Fruit fly (Drosophila melanogaster): Measurements from ENCODE around the gene CG31709.

Gene CG31709

dm6 chr2L:9576269-9576933 is 3.0 kb downstream of the CG31709 start, which contains the start of gene Mtpalpha (continued):
- TF ChIP-seq CG14860 (GFP tag; IDR thresholded peaks at IDR 0.05; ENCODE audit: partially characterized antibody) = no peak
- peak; percentile 62; the same call in 1 of the 2 replicates for TF ChIP-seq NFAT (GFP tag; IDR thresholded peaks at IDR 0.05)
- no peak for TF ChIP-seq gce (GFP tag; IDR thresholded peaks at IDR 0.05)
- no peak for TF ChIP-seq CG12071 (GFP tag; optimal IDR thresholded peaks at IDR 0.05)
- TF ChIP-seq CG32532 (GFP tag; IDR thresholded peaks at IDR 0.05) = peak; percentile 71
- TF ChIP-seq vnd (GFP tag; IDR thresholded peaks at IDR 0.05; ENCODE audit: partially characterized antibody) = no peak
- TF ChIP-seq Ravus (GFP tag; IDR thresholded peaks at IDR 0.05) = no peak
- TF ChIP-seq ase (GFP tag; IDR thresholded peaks at IDR 0.05) = 0 out of 3 replicates have a peak, but pooled peaks have one; percentile 22
- peak; percentile 9 for TF ChIP-seq zfh2 (GFP tag; optimal IDR thresholded peaks at IDR 0.05)
- no peak for TF ChIP-seq otp (GFP tag; IDR thresholded peaks at IDR 0.05)
- no peak for TF ChIP-seq Hmx (GFP tag; optimal IDR thresholded peaks at IDR 0.05)
- TF ChIP-seq CG18476 (GFP tag; optimal IDR thresholded peaks at IDR 0.05) = no peak
- TF ChIP-seq fu2 (GFP tag; optimal IDR thresholded peaks at IDR 0.05) = no peak
- TF ChIP-seq CG5180 (GFP tag; optimal IDR thresholded peaks at IDR 0.05) = no peak
- TF ChIP-seq Kr (GFP tag; optimal IDR thresholded peaks at IDR 0.05) = no peak
- no peak for TF ChIP-seq CG1529 (GFP tag; optimal IDR thresholded peaks at IDR 0.05)
- peak; percentile 25; the same call in 1 of the 2 replicates for TF ChIP-seq E2f2 (GFP tag; IDR thresholded peaks at IDR 0.05)
- TF ChIP-seq CG3726 (GFP tag; IDR thresholded peaks at IDR 0.05) = no peak
- peak; percentile 61 for TF ChIP-seq lilli (GFP tag; optimal IDR thresholded peaks at IDR 0.05)
- no peak for TF ChIP-seq CG14050 (GFP tag; IDR thresholded peaks at IDR 0.05)
- TF ChIP-seq CG9876 (GFP tag; optimal IDR thresholded peaks at IDR 0.05) = peak; percentile 42
- TF ChIP-seq Dbx (GFP tag; IDR thresholded peaks at IDR 0.05) = peak; percentile 31; the same call in 1 of the 3 replicates
- TF ChIP-seq dmrt11E (tag; optimal IDR thresholded peaks at IDR 0.05) = peak; percentile 32
- no peak for TF ChIP-seq usp (GFP tag; optimal IDR thresholded peaks at IDR 0.05)
- no peak for TF ChIP-seq CG15073 (GFP tag; optimal IDR thresholded peaks at IDR 0.05)
- TF ChIP-seq vvl (GFP tag; IDR thresholded peaks at IDR 0.05) = peak; percentile 63
- no peak; the same call in 1 of the 2 replicates for TF ChIP-seq CG4404 (GFP tag; IDR thresholded peaks at IDR 0.05)
- TF ChIP-seq nerfin-2 (GFP tag; IDR thresholded peaks at IDR 0.05; ENCODE audit: partially characterized antibody) = no peak
- peak; percentile 1 for TF ChIP-seq B-H2 (GFP tag; optimal IDR thresholded peaks at IDR 0.05)
- TF ChIP-seq CG9215 (GFP tag; IDR thresholded peaks at IDR 0.05) = no peak
- TF ChIP-seq Pdp1 (GFP tag; optimal IDR thresholded peaks at IDR 0.05) = peak; percentile 32 to 77
- no peak for TF ChIP-seq disco-r (GFP tag; optimal IDR thresholded peaks at IDR 0.05)
- no peak for TF ChIP-seq CG34224 (GFP tag; IDR thresholded peaks at IDR 0.05; ENCODE audit: partially characterized antibody)
- TF ChIP-seq sqz (GFP tag; optimal IDR thresholded peaks at IDR 0.05) = peak; percentile 72
- TF ChIP-seq Taf1 (GFP tag; IDR thresholded peaks at IDR 0.05) = no peak
- TF ChIP-seq GATAe (GFP tag; conservative IDR thresholded peaks at IDR 0.05) = no peak
- no peak for TF ChIP-seq CG17612 (GFP tag; IDR thresholded peaks at IDR 0.05)
- peak; percentile 48 for TF ChIP-seq Sox102F (GFP tag; optimal IDR thresholded peaks at IDR 0.05)
- no peak for TF ChIP-seq klu (GFP tag; IDR thresholded peaks at IDR 0.05)
- TF ChIP-seq CoRest (tag; optimal IDR thresholded peaks at IDR 0.05) = peak; percentile 38
- TF ChIP-seq CG17328 (GFP tag; IDR thresholded peaks at IDR 0.05) = no peak
- no peak for TF ChIP-seq prd (optimal IDR thresholded peaks at IDR 0.05)
- TF ChIP-seq prd (GFP tag; IDR thresholded peaks at IDR 0.05) = peak; percentile 16; the same call in 1 of the 3 replicates
- no peak; the same call in 2 of the 3 replicates for TF ChIP-seq C15 (GFP tag; IDR thresholded peaks at IDR 0.05)
- TF ChIP-seq tna (GFP tag; IDR thresholded peaks at IDR 0.05; ENCODE audit: partially characterized antibody) = no peak; the same call in 1 of the 2 replicates
- TF ChIP-seq jing (GFP tag; optimal IDR thresholded peaks at IDR 0.05) = no peak
- TF ChIP-seq Elba2 (GFP tag; optimal IDR thresholded peaks at IDR 0.05) = peak; percentile 2
- peak; percentile 9 to 44 for TF ChIP-seq dpn (GFP tag; optimal IDR thresholded peaks at IDR 0.05)
- TF ChIP-seq ewg (GFP tag; optimal IDR thresholded peaks at IDR 0.05) = no peak
- no peak for TF ChIP-seq pho (GFP tag; optimal IDR thresholded peaks at IDR 0.05)

Measured in whole organism, embryonic.